Worm (Caenorhabditis elegans): ENCODE results near the gene sdz-8.

The sdz-8 gene

DNA sequence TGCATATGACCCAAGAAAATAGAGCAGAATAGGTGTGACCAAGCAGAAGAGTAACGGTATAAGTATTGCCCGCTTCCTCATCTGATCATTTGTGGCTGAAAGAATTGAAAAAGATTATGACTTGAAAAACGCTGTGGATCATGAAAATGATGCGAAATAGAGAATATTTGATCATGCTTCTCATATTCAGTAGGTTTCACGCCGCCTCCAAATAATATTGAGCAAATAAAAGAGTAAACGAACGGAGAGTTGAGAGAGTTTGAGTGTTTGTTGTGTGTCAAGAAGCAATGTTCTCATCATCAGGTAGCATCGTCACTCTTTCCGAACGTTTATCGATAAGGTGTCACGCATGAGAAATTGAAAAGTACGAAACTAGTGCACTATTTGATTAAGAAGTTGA lies 19.7 kb downstream of the sdz-8 start, which contains the start of gene htrl-1:
TSS of gene htrl-1 (minus strand) at position 101 of the 400 bp plus-strand sequence.
- TF ChIP-seq ztf-1 (GFP tag; conservative IDR thresholded peaks at IDR 0.05) (no peak), lin-13 (GFP tag; optimal IDR thresholded peaks at IDR 0.05) (no peak), nhr-21 (tag; optimal IDR thresholded peaks at IDR 0.05) (no peak)

DNA sequence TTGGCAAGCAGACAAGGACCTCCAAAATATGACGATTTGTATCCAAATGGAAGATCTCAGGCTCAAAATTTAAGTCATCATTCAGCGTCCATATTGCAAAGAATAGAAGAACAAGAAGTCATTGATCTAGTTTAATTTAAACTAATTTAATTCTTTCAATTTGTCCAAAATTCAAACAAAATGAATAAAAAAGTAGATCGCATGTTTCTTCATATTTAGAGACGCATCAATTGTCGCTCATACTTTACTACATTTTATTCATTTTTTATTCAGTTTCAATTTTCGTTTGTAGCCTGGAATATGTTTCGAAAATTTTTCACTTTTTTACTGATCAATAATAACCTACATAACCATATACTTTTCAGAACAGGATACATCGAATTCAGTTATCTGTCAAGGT lies 23.5 kb downstream of the sdz-8 start, which contains the start of gene T11F9.21:
TSS of gene T11F9.21 (plus strand) at position 301 of the 400 bp plus-strand sequence.
- TF ChIP-seq F13H6.1 (tag; optimal IDR thresholded peaks at IDR 0.05) (no peak), elt-3 (tag; optimal IDR thresholded peaks at IDR 0.05) (no peak), sma-9 (GFP tag; optimal IDR thresholded peaks at IDR 0.05) (no peak), sma-9 (tag; optimal IDR thresholded peaks at IDR 0.05) (no peak), ceh-16 (tag; optimal IDR thresholded peaks at IDR 0.05) (no peak), nhr-25 (tag; optimal IDR thresholded peaks at IDR 0.05) (no peak), ama-1 (optimal IDR thresholded peaks at IDR 0.05) (no peak)

DNA sequence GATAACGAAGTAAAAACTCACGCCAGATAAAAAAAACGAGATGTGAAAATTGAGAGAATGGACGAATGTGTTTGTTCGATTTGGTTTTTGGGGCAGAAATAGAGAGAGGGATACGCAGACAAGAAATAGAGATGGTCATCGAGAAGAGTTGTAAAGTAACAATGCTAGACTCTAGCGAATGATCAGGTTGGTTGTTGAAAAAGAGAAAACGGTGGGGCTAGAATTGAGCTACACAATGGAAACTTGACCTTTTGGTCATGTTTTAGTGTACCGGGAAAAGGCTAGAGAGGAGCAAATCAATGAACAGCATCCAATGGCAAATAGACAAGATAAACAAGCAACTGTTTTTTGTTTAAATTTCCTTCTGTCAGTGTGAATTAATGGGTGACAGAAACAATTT lies 25.6 kb downstream of the sdz-8 start, which contains the start of gene dhs-19:
TSS of gene dhs-19 (minus strand) at position 101 of the 400 bp plus-strand sequence.
- TF ChIP-seq nhr-25 (tag; optimal IDR thresholded peaks at IDR 0.05): no peak
- TF ChIP-seq elt-3 (tag; optimal IDR thresholded peaks at IDR 0.05): no peak
- TF ChIP-seq unc-55 (GFP tag; optimal IDR thresholded peaks at IDR 0.05): no peak
- no peak for TF ChIP-seq mbf-1 (tag; optimal IDR thresholded peaks at IDR 0.05)
- no peak for TF ChIP-seq F13H6.1 (tag; optimal IDR thresholded peaks at IDR 0.05)
- TF ChIP-seq ztf-4 (tag; optimal IDR thresholded peaks at IDR 0.05): no peak

DNA sequence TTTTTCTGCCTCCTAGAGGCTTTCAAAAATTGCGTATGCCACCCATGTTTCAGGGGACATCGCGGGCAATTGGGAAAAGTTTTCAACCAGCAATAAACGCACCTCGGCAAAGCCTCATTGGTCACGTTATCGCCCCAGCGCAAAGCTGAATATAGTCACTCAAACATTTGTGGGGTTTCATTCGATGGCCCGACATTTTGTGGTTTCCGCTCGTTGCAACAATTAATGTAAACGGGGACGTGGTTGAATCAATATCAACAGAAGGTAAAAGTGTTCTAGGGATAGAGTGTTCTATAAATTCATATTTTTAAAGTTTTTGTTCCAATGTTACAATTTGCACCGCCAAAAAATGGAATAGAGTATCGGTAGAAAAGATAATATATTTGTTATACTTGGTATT lies 27.7 kb downstream of the sdz-8 start:
- TF ChIP-seq ceh-82 (tag; optimal IDR thresholded peaks at IDR 0.05) (no peak), nhr-6 (tag; optimal IDR thresholded peaks at IDR 0.05) (no peak), lsy-2 (tag; optimal IDR thresholded peaks at IDR 0.05) (no peak), mdl-1 (tag; optimal IDR thresholded peaks at IDR 0.05) (no peak), lin-11 (tag; optimal IDR thresholded peaks at IDR 0.05) (no peak), mbf-1 (tag; optimal IDR thresholded peaks at IDR 0.05) (no peak), skn-1 (tag; optimal IDR thresholded peaks at IDR 0.05) (no peak), unc-62 (GFP tag; optimal IDR thresholded peaks at IDR 0.05) (no peak), Y55F3AM.14 (GFP tag; optimal IDR thresholded peaks at IDR 0.05) (no peak), sma-9 (GFP tag; optimal IDR thresholded peaks at IDR 0.05) (no peak), sma-9 (tag; optimal IDR thresholded peaks at IDR 0.05) (no peak), lin-13 (GFP tag; optimal IDR thresholded peaks at IDR 0.05) (no peak), lin-39 (tag; optimal IDR thresholded peaks at IDR 0.05) (no peak), zag-1 (tag; optimal IDR thresholded peaks at IDR 0.05) (no peak), crh-2 (tag; optimal IDR thresholded peaks at IDR 0.05) (no peak), fos-1 (tag; optimal IDR thresholded peaks at IDR 0.05) (no peak), aly-2 (tag; optimal IDR thresholded peaks at IDR 0.05) (no peak)

DNA sequence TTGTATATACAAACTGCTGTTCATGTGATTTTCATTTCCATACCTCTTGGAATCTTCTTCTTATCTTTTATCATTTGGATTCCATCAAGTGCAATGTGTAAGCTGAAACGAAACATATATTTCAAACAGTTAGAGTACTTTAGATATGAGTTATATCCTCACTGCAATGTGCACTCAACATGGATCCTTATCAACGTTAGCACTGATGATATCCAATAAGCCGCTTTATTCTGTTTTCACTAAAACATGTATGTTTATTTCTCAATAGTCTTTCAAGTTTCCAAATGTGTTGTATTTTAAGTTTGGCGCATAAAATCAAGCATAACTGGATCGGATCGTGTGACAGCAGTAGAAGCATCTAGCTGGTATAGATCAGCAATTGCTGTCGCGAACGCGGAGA lies 29.3 kb downstream of the sdz-8 start, which contains the start of gene T11F9.10:
TSS of gene T11F9.10 (plus strand) at position 301 of the 400 bp plus-strand sequence.
- TF ChIP-seq nhr-6 (tag; optimal IDR thresholded peaks at IDR 0.05) (no peak), gmeb-1 (tag; optimal IDR thresholded peaks at IDR 0.05) (no peak), lsy-2 (tag; optimal IDR thresholded peaks at IDR 0.05) (no peak), egl-27 (tag; optimal IDR thresholded peaks at IDR 0.05) (no peak), ZK546.5 (tag; optimal IDR thresholded peaks at IDR 0.05) (no peak), unc-55 (GFP tag; optimal IDR thresholded peaks at IDR 0.05) (no peak), mab-5 (tag; optimal IDR thresholded peaks at IDR 0.05) (no peak), nhr-12 (tag; optimal IDR thresholded peaks at IDR 0.05) (no peak), lin-11 (tag; optimal IDR thresholded peaks at IDR 0.05) (no peak), nhr-10 (tag; optimal IDR thresholded peaks at IDR 0.05) (no peak), fos-1 (tag; optimal IDR thresholded peaks at IDR 0.05) (no peak), unc-62 (GFP tag; optimal IDR thresholded peaks at IDR 0.05) (no peak), aly-2 (tag; optimal IDR thresholded peaks at IDR 0.05) (no peak), Y55F3AM.14 (GFP tag; optimal IDR thresholded peaks at IDR 0.05) (no peak), nhr-77 (tag; optimal IDR thresholded peaks at IDR 0.05) (no peak), lin-39 (tag; optimal IDR thresholded peaks at IDR 0.05) (no peak)

DNA sequence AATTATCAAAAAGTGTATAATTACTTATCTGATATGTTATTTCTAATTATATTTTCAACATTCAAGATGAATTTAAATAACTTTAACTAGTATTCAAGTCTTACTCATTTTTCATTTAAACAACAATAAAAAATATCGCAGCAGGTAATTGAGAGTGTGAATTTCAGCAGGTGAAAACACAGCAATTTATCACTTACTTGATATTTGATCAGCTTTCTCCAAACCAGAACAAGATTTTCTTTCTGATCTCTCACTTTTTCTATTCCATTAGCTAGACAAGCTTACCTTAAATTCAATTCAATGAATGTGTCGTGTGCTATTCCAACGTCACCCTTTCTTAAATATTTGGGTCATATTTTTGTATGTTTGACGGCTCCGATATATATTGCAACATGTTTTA lies 30.4 kb downstream of the sdz-8 start, which contains the start of gene srh-1:
TSS of gene srh-1 (plus strand) at position 301 of the 400 bp plus-strand sequence.
- TF ChIP-seq skn-1 (tag; optimal IDR thresholded peaks at IDR 0.05): no peak
- TF ChIP-seq alr-1 (tag; optimal IDR thresholded peaks at IDR 0.05): no peak

Measured in whole organism, L2 larva.